Worm (Caenorhabditis elegans) whole organism, young adult: ENCODE measurements around the gene lron-13.

ENCODE experiments used
- B0019.2 ChIP-seq: fragments of 200-800 bp; sonication (Bioruptor generic); conservative IDR thresholded peaks from 2 replicates; pipeline ENCODE4 v1.3.6; 2022; ENCODE audit warnings: missing genetic modification reagents, missing genetic modification characterization, missing compliant biosample characterization
- F39B2.1 ChIP-seq: fragments of 200-800 bp; sonication (Bioruptor generic); IDR thresholded peaks from 2 replicates; pipeline ENCODE4 v1.3.6; 2022; ENCODE audit warnings: missing genetic modification reagents, missing genetic modification characterization, missing compliant biosample characterization
- ama-1 ChIP-seq, 3 experiments: fragments of 150-350 bp in 1 of 3; sonication (generic microtip) in 2 of 3; optimal IDR thresholded peaks; 2 replicates each; lab custom pipeline; 2014 to 2018; ENCODE audit warnings: missing biosample characterization in 2 of 3, missing genetic modification characterization in 2 of 3, missing genetic modification reagents in 2 of 3
- aptf-3 ChIP-seq: fragments of 200-800 bp; sonication (Bioruptor generic); IDR thresholded peaks from 2 replicates; pipeline ENCODE4 v1.3.6; 2022; ENCODE audit warnings: missing genetic modification characterization, missing compliant biosample characterization
- ccch-3 ChIP-seq: fragments of 200-800 bp; sonication (Bioruptor generic); optimal IDR thresholded peaks from 2 replicates; lab custom pipeline; 2018; ENCODE audit warnings: mild to moderate bottlenecking, missing genetic modification characterization, missing compliant biosample characterization
- ceh-40 ChIP-seq: fragments of 200-800 bp; sonication (Bioruptor generic); IDR thresholded peaks from 2 replicates; pipeline ENCODE4 v1.3.6; 2022; ENCODE audit warnings: missing genetic modification characterization, missing compliant biosample characterization
- die-1 ChIP-seq: sonication (generic microtip); optimal IDR thresholded peaks from 2 replicates; lab custom pipeline; 2016; ENCODE audit warnings: missing genotype, mild to moderate bottlenecking, missing genetic modification characterization, missing compliant biosample characterization
- egl-18 ChIP-seq: fragments of 200-800 bp; sonication (Bioruptor generic); IDR thresholded peaks from 2 replicates; pipeline ENCODE4 v1.3.6; 2022; ENCODE audit warnings: missing genetic modification reagents, missing genetic modification characterization, missing compliant biosample characterization
- madf-8 ChIP-seq: fragments of 200-800 bp; sonication (Bioruptor generic); conservative IDR thresholded peaks from 2 replicates; pipeline ENCODE4 v1.3.6; 2022; ENCODE audit warnings: missing genetic modification reagents, missing genetic modification characterization, missing compliant biosample characterization
- snpc-4 ChIP-seq, 5 experiments: fragments of 150-350 bp in 1 of 5; sonication (generic microtip) in 4 of 5; optimal IDR thresholded peaks; 2 replicates each; lab custom pipeline; 2014 to 2018; ENCODE audit warnings: missing genetic modification characterization in 5 of 5, missing biosample characterization in 3 of 5, antibody characterized with exemption in 2 of 5, mild to moderate bottlenecking in 2 of 5, missing compliant biosample characterization in 2 of 5, missing genotype in 2 of 5, moderate library complexity in 2 of 5, missing genetic modification reagents in 1 of 5
- somi-1 ChIP-seq: fragments of 200-800 bp; sonication (Bioruptor generic); optimal IDR thresholded peaks from 2 replicates; lab custom pipeline; 2018; ENCODE audit warnings: mild to moderate bottlenecking, missing genetic modification characterization, missing compliant biosample characterization
- unc-130 ChIP-seq: sonication (generic microtip); optimal IDR thresholded peaks from 2 replicates; lab custom pipeline; 2016; ENCODE audit warnings: missing genetic modification reagents, missing genetic modification characterization, missing compliant biosample characterization
- unc-62 ChIP-seq: fragments of 150-350 bp; optimal IDR thresholded peaks from 2 replicates; lab custom pipeline; 2014; ENCODE audit warnings: missing biosample characterization, missing genetic modification reagents, missing genetic modification characterization

ce11 chrIII:13534704-13535103, 7.5 kb downstream of the lron-13 start:
- TF ChIP-seq ama-1 (optimal IDR thresholded peaks at IDR 0.05; lab: Kevin White, UChicago) (no peak), ama-1 (GFP tag; optimal IDR thresholded peaks at IDR 0.05; lab: Kevin White, UChicago) (no peak), unc-130 (no peak), F39B2.1 (no peak), somi-1 (GFP tag; lab: Kevin White, UChicago) (no peak), snpc-4 (GFP tag; optimal IDR thresholded peaks at IDR 0.05; lab: Kevin White, UChicago) (no peak), snpc-4 (tag; optimal IDR thresholded peaks at IDR 0.05; lab: Kevin White, UChicago) (no peak), madf-8 (no peak), aptf-3 (GFP tag; lab: Robert Waterston, UW) (no peak), ccch-3 (GFP tag; lab: Kevin White, UChicago) (no peak), egl-18 (no peak), unc-62 (no peak), die-1 (tag; lab: Kevin White, UChicago) (no peak), ceh-40 (GFP tag; lab: Robert Waterston, UW) (no peak), B0019.2 (GFP tag; lab: Robert Waterston, UW) (no peak)
